Fruit fly (Drosophila melanogaster) whole organism, wandering third instar larva: ENCODE results near the gene mey.

Experiments
- Abd-B ChIP-seq: fragments of >200 bp; optimal IDR thresholded peaks from 2 replicates; lab custom pipeline; 2017; ENCODE audit warnings: missing biosample characterization, missing genetic modification characterization
- CG32264 ChIP-seq: fragments of 200-800 bp; sonication (Bioruptor generic); optimal IDR thresholded peaks from 2 replicates; lab custom pipeline; 2016; ENCODE audit warnings: missing biosample characterization, missing genetic modification characterization
- CG9705 ChIP-seq: fragments of 200-800 bp; sonication (Bioruptor generic); optimal IDR thresholded peaks from 2 replicates; lab custom pipeline; 2018; ENCODE audit warnings: missing biosample characterization, mild to moderate bottlenecking, missing genetic modification characterization
- Dfd ChIP-seq: fragments of >200 bp; optimal IDR thresholded peaks from 2 replicates; lab custom pipeline; 2017; ENCODE audit warnings: missing biosample characterization, missing genetic modification characterization
- Dif ChIP-seq: fragments of 200-275, 200-300 bp; sonication (Bioruptor generic); optimal IDR thresholded peaks from 2 replicates; lab custom pipeline; 2018; ENCODE audit warnings: missing biosample characterization, missing genetic modification characterization; ENCODE audit not compliant: partially characterized antibody
- GATAd ChIP-seq: sonication (Bioruptor generic); optimal IDR thresholded peaks from 2 replicates; lab custom pipeline; 2016; ENCODE audit warnings: missing biosample characterization, missing genetic modification characterization
- HLH106 ChIP-seq: fragments of 200-800 bp; optimal IDR thresholded peaks from 3 replicates; lab custom pipeline; 2019; ENCODE audit warnings: missing biosample characterization, mild to moderate bottlenecking, missing genetic modification characterization, moderate library complexity
- Hnf4 ChIP-seq: fragments of 200-800 bp; sonication (Bioruptor generic); optimal IDR thresholded peaks from 2 replicates; lab custom pipeline; 2016; ENCODE audit warnings: missing biosample characterization, mild to moderate bottlenecking, missing genetic modification characterization
- Hr78 ChIP-seq: fragments of >200 bp; optimal IDR thresholded peaks from 2 replicates; lab custom pipeline; 2017; ENCODE audit warnings: missing biosample characterization, missing genetic modification characterization
- Hr83 ChIP-seq: fragments of 200-300 bp; sonication (Bioruptor generic); optimal IDR thresholded peaks from 2 replicates; lab custom pipeline; 2016; ENCODE audit warnings: missing biosample characterization, mild to moderate bottlenecking, missing genetic modification characterization, moderate library complexity; ENCODE audit not compliant: poor library complexity, severe bottlenecking
- Jra ChIP-seq: sonication (Bioruptor generic); optimal IDR thresholded peaks from 2 replicates; lab custom pipeline; 2016; ENCODE audit warnings: missing biosample characterization, missing genetic modification characterization
- Mio ChIP-seq: sonication (Bioruptor generic); optimal IDR thresholded peaks from 2 replicates; lab custom pipeline; 2016; ENCODE audit warnings: missing biosample characterization, missing genetic modification characterization
- Myc ChIP-seq: fragments of >200 bp; optimal IDR thresholded peaks from 2 replicates; lab custom pipeline; 2017
- OdsH ChIP-seq: fragments of 200-800 bp; sonication (Bioruptor generic); optimal IDR thresholded peaks from 2 replicates; lab custom pipeline; 2016; ENCODE audit warnings: missing biosample characterization, mild to moderate bottlenecking, missing genetic modification characterization
- Rel ChIP-seq, 2 experiments: fragments of 200-800 bp; sonication (Bioruptor generic) in 1 of 2; optimal IDR thresholded peaks; 2 replicates in 1 of 2; 3 replicates in 1 of 2; lab custom pipeline; 2016 to 2019; ENCODE audit warnings: mild to moderate bottlenecking in 2 of 2, missing biosample characterization in 2 of 2, missing genetic modification characterization in 2 of 2, moderate library complexity in 1 of 2
- Vsx2 ChIP-seq: fragments of 200-300, 225-300 bp; sonication (Bioruptor generic); optimal IDR thresholded peaks from 2 replicates; lab custom pipeline; 2018; ENCODE audit warnings: missing biosample characterization, missing genetic modification characterization; ENCODE audit not compliant: partially characterized antibody
- br ChIP-seq: fragments of 200-800 bp; sonication (Bioruptor generic); optimal IDR thresholded peaks from 2 replicates; lab custom pipeline; 2016; ENCODE audit warnings: missing biosample characterization, missing genetic modification characterization
- dl ChIP-seq, 2 experiments: fragments of 175-275, 200-275 bp in 1 of 2; fragments of 200-275 bp in 1 of 2; sonication (Bioruptor generic); optimal IDR thresholded peaks; lab custom pipeline; 2018; ENCODE audit warnings: mild to moderate bottlenecking in 2 of 2, missing biosample characterization in 2 of 2, missing genetic modification characterization in 2 of 2, moderate library complexity in 2 of 2; ENCODE audit not compliant: partially characterized antibody in 2 of 2, insufficient read depth in 1 of 2
- dmrt93B ChIP-seq: fragments of 200-800 bp; sonication (Bioruptor generic); optimal IDR thresholded peaks from 2 replicates; lab custom pipeline; 2018; ENCODE audit warnings: missing biosample characterization, mild to moderate bottlenecking, missing genetic modification characterization
- dsf ChIP-seq: sonication (Bioruptor generic); optimal IDR thresholded peaks from 2 replicates; lab custom pipeline; 2016; ENCODE audit warnings: missing biosample characterization, missing genetic modification characterization, borderline replicate concordance
- ey ChIP-seq: fragments of 200-800 bp; sonication (Bioruptor generic); optimal IDR thresholded peaks from 2 replicates; lab custom pipeline; 2016; ENCODE audit warnings: missing biosample characterization, missing genetic modification characterization
- foxo ChIP-seq, 2 experiments: fragments of 200-800 bp; sonication (Bioruptor generic); optimal IDR thresholded peaks; 2 replicates in 1 of 2; 3 replicates in 1 of 2; lab custom pipeline; 2016 to 2017; ENCODE audit warnings: missing biosample characterization in 2 of 2, missing genetic modification characterization in 2 of 2
- fru ChIP-seq: fragments of 200-800 bp; sonication (Bioruptor generic); optimal IDR thresholded peaks from 3 replicates; lab custom pipeline; 2016; ENCODE audit warnings: missing biosample characterization, mild to moderate bottlenecking, missing genetic modification characterization
- h ChIP-seq: fragments of 200-800 bp; sonication (Bioruptor generic); optimal IDR thresholded peaks from 3 replicates; lab custom pipeline; 2016; ENCODE audit warnings: missing biosample characterization, mild to moderate bottlenecking, missing genetic modification characterization
- jim ChIP-seq: fragments of 175-275, 200-325 bp; sonication (Bioruptor generic); optimal IDR thresholded peaks from 2 replicates; lab custom pipeline; 2016; ENCODE audit warnings: missing biosample characterization, mild to moderate bottlenecking, missing genetic modification characterization
- lola ChIP-seq: fragments of >200 bp; optimal IDR thresholded peaks from 2 replicates; lab custom pipeline; 2017; ENCODE audit warnings: missing biosample characterization, missing genetic modification characterization
- psq ChIP-seq: fragments of 200-800 bp; sonication (Bioruptor generic); optimal IDR thresholded peaks from 3 replicates; lab custom pipeline; 2017; ENCODE audit warnings: missing biosample characterization, mild to moderate bottlenecking, missing genetic modification characterization, moderate library complexity
- rgr ChIP-seq: fragments of 200-800 bp; sonication (Bioruptor generic); optimal IDR thresholded peaks from 3 replicates; lab custom pipeline; 2016; ENCODE audit warnings: missing biosample characterization, mild to moderate bottlenecking, missing genetic modification characterization
- sage ChIP-seq: fragments of 200-800 bp; sonication (Bioruptor generic); optimal IDR thresholded peaks from 2 replicates; lab custom pipeline; 2016; ENCODE audit warnings: missing biosample characterization, mild to moderate bottlenecking, missing genetic modification characterization
- sv ChIP-seq: fragments of 200-800 bp; sonication (Bioruptor generic); optimal IDR thresholded peaks from 3 replicates; lab custom pipeline; 2016; ENCODE audit warnings: missing biosample characterization, missing genetic modification characterization
- tai ChIP-seq: sonication (Bioruptor generic); optimal IDR thresholded peaks from 2 replicates; lab custom pipeline; 2016; ENCODE audit warnings: missing biosample characterization, missing genetic modification characterization
- usp ChIP-seq: fragments of >200 bp; optimal IDR thresholded peaks from 2 replicates; lab custom pipeline; 2017; ENCODE audit warnings: missing biosample characterization, missing genetic modification characterization
- woc ChIP-seq: sonication (Bioruptor generic); optimal IDR thresholded peaks from 2 replicates; lab custom pipeline; 2016; ENCODE audit warnings: missing biosample characterization, mild to moderate bottlenecking, missing genetic modification characterization

mey gene

dm6 chr3R:31461281-31461680 is 37.8 kb upstream of the mey start:
- TF ChIP-seq HLH106 (no peak), Jra (GFP tag; lab: Kevin White, UChicago) (no peak), lola (GFP tag; lab: Kevin White, UChicago) (no peak), sv (GFP tag; lab: Kevin White, UChicago) (no peak), Abd-B (GFP tag; lab: Kevin White, UChicago) (no peak), ey (no peak), Hr83 (GFP tag; lab: Kevin White, UChicago) (no peak), CG9705 (GFP tag; lab: Kevin White, UChicago) (no peak), fru (GFP tag; lab: Kevin White, UChicago) (no peak), jim (GFP tag; lab: Kevin White, UChicago) (no peak), Vsx2 (GFP tag; lab: Kevin White, UChicago) (no peak), Myc (lab: Kevin White, UChicago) (no peak), Rel (GFP tag; optimal IDR thresholded peaks at IDR 0.05; lab: Kevin White, UChicago) (no peak), Rel (tag; optimal IDR thresholded peaks at IDR 0.05; lab: Kevin White, UChicago) (no peak), Hr78 (GFP tag; lab: Kevin White, UChicago) (no peak), GATAd (no peak), br (GFP tag; lab: Kevin White, UChicago) (no peak)

- TF ChIP-seq woc (GFP tag; lab: Kevin White, UChicago) (no peak), br (GFP tag; lab: Kevin White, UChicago) (no peak), dmrt93B (GFP tag; lab: Kevin White, UChicago) (no peak), lola (GFP tag; lab: Kevin White, UChicago) (no peak), sage (GFP tag; lab: Kevin White, UChicago) (no peak), Hnf4 (GFP tag; lab: Kevin White, UChicago) (no peak), Myc (lab: Kevin White, UChicago) (no peak), Rel (GFP tag; optimal IDR thresholded peaks at IDR 0.05; lab: Kevin White, UChicago) (no peak), Rel (tag; optimal IDR thresholded peaks at IDR 0.05; lab: Kevin White, UChicago) (peak; percentile 85), usp (GFP tag; lab: Kevin White, UChicago) (no peak), foxo (GFP tag; optimal IDR thresholded peaks at IDR 0.05; lab: Kevin White, UChicago) (peak in 1 of 2 experiments; percentile 48), rgr (GFP tag; lab: Kevin White, UChicago) (peak; percentile 36), Mio (GFP tag; lab: Kevin White, UChicago) (no peak), Abd-B (GFP tag; lab: Kevin White, UChicago) (no peak), HLH106 (peak; percentile 4), Dif (GFP tag; lab: Kevin White, UChicago) (no peak), tai (GFP tag; lab: Kevin White, UChicago) (no peak), GATAd (no peak), CG9705 (GFP tag; lab: Kevin White, UChicago) (no peak), sv (GFP tag; lab: Kevin White, UChicago) (no peak), OdsH (GFP tag; lab: Kevin White, UChicago) (peak; percentile 26), ey (peak; percentile 15), Dfd (GFP tag; lab: Kevin White, UChicago) (no peak), dl (GFP tag; optimal IDR thresholded peaks at IDR 0.05; lab: Kevin White, UChicago; ENCODE audit: insufficient read depth in 1 of 2, partially characterized antibody in 2 of 2) (no peak), psq (GFP tag; lab: Kevin White, UChicago) (peak; percentile 16), CG32264 (GFP tag; lab: Kevin White, UChicago) (no peak), dsf (GFP tag; lab: Kevin White, UChicago) (no peak)
Observed at dm6 chr3R:31462299-31463011, 36.6 kb upstream of the mey start.

- TF ChIP-seq GATAd (no peak), dmrt93B (GFP tag; lab: Kevin White, UChicago) (no peak), Myc (lab: Kevin White, UChicago) (peak; percentile 89), h (GFP tag; lab: Kevin White, UChicago) (no peak)
Observed at dm6 chr3R:31463012-31463366, 36.0 kb upstream of the mey start, which contains the start of the genes CG11334 and CG11333. TSS of gene CG11334 (minus strand) at chr3R:31463037. TSS of gene CG11333 (plus strand) at chr3R:31463301.
